Worm (Caenorhabditis elegans) whole organism, L2 larva: ENCODE results near the gene syx-5.

ENCODE experiments used
- C34F6.9 ChIP-seq: fragments of 150-350 bp; optimal IDR thresholded peaks from 2 replicates; lab custom pipeline; 2014; ENCODE audit warnings: missing biosample characterization, missing genetic modification characterization
- F13H6.1 ChIP-seq: sonication (generic microtip); optimal IDR thresholded peaks from 2 replicates; lab custom pipeline; 2016; ENCODE audit warnings: missing genetic modification characterization, missing compliant biosample characterization
- Y55F3AM.14 ChIP-seq: fragments of 200-800 bp; sonication (Bioruptor generic); optimal IDR thresholded peaks from 2 replicates; lab custom pipeline; 2018; ENCODE audit warnings: mild to moderate bottlenecking, missing genetic modification characterization, missing compliant biosample characterization
- aly-2 ChIP-seq: fragments of 150-350 bp; optimal IDR thresholded peaks from 2 replicates; lab custom pipeline; 2014; ENCODE audit warnings: missing biosample characterization, missing genetic modification characterization
- blmp-1 ChIP-seq: sonication (generic microtip); optimal IDR thresholded peaks from 2 replicates; lab custom pipeline; 2017; ENCODE audit warnings: missing genetic modification characterization, mild to moderate bottlenecking, missing compliant biosample characterization, antibody characterized with exemption, moderate library complexity; ENCODE audit not compliant: insufficient read depth
- ceh-16 ChIP-seq: fragments of 150-350 bp; optimal IDR thresholded peaks from 2 replicates; lab custom pipeline; 2014; ENCODE audit warnings: missing biosample characterization, missing genetic modification characterization
- ceh-82 ChIP-seq: fragments of 150-350 bp; optimal IDR thresholded peaks from 2 replicates; lab custom pipeline; 2014; ENCODE audit warnings: missing biosample characterization, missing genetic modification characterization
- crh-2 ChIP-seq: sonication (generic microtip); optimal IDR thresholded peaks from 2 replicates; lab custom pipeline; 2017; ENCODE audit warnings: missing biosample characterization, missing genetic modification characterization
- dmd-4 ChIP-seq: sonication (generic microtip); optimal IDR thresholded peaks from 2 replicates; lab custom pipeline; 2017; ENCODE audit warnings: missing biosample characterization, missing genetic modification characterization
- egl-27 ChIP-seq: sonication (generic microtip); optimal IDR thresholded peaks from 3 replicates; lab custom pipeline; 2017; ENCODE audit warnings: missing biosample characterization, missing genetic modification reagents, missing genetic modification characterization
- elt-1 ChIP-seq: fragments of 150-350 bp; optimal IDR thresholded peaks from 2 replicates; lab custom pipeline; 2014; ENCODE audit warnings: missing biosample characterization, missing genetic modification characterization
- elt-3 ChIP-seq: sonication (generic microtip); optimal IDR thresholded peaks from 2 replicates; lab custom pipeline; 2017; ENCODE audit warnings: missing biosample characterization, missing genetic modification characterization
- fos-1 ChIP-seq: fragments of 150-350 bp; optimal IDR thresholded peaks from 2 replicates; lab custom pipeline; 2014; ENCODE audit warnings: missing biosample characterization, missing genetic modification characterization
- gmeb-1 ChIP-seq: fragments of 150-350 bp; optimal IDR thresholded peaks from 2 replicates; lab custom pipeline; 2014; ENCODE audit warnings: missing biosample characterization, missing genetic modification characterization
- lin-11 ChIP-seq: fragments of 150-350 bp; sonication (generic microtip); optimal IDR thresholded peaks from 2 replicates; lab custom pipeline; 2014; ENCODE audit warnings: missing biosample characterization, missing genetic modification characterization, inconsistent platforms, mixed read lengths
- lin-13 ChIP-seq: fragments of 150-350 bp; optimal IDR thresholded peaks from 2 replicates; lab custom pipeline; 2014; ENCODE audit warnings: missing biosample characterization, missing genetic modification reagents, missing genetic modification characterization
- lin-39 ChIP-seq: fragments of 150-350 bp; optimal IDR thresholded peaks from 2 replicates; lab custom pipeline; 2014; ENCODE audit warnings: missing biosample characterization, missing genetic modification reagents, missing genetic modification characterization
- lsy-2 ChIP-seq, 2 experiments: fragments of 150-350 bp in 1 of 2; sonication (generic microtip) in 1 of 2; optimal IDR thresholded peaks; 2 replicates each; lab custom pipeline; 2014 to 2017; ENCODE audit warnings: missing biosample characterization in 2 of 2, missing genetic modification characterization in 2 of 2
- mbf-1 ChIP-seq: sonication (generic microtip); optimal IDR thresholded peaks from 2 replicates; lab custom pipeline; 2017; ENCODE audit warnings: missing biosample characterization, missing genetic modification characterization
- mdl-1 ChIP-seq, 2 experiments: fragments of 150-350 bp in 1 of 2; sonication (generic microtip) in 1 of 2; optimal IDR thresholded peaks; 2 replicates each; lab custom pipeline; 2017; ENCODE audit warnings: missing biosample characterization in 2 of 2, missing genetic modification characterization in 2 of 2
- nhr-12 ChIP-seq: fragments of 150-350 bp; optimal IDR thresholded peaks from 2 replicates; lab custom pipeline; 2014; ENCODE audit warnings: missing biosample characterization, missing genetic modification characterization
- nhr-129 ChIP-seq: fragments of 150-350 bp; optimal IDR thresholded peaks from 2 replicates; lab custom pipeline; 2014; ENCODE audit warnings: missing biosample characterization, missing genetic modification characterization
- nhr-21 ChIP-seq: fragments of 150-350 bp; optimal IDR thresholded peaks from 2 replicates; lab custom pipeline; 2014; ENCODE audit warnings: missing biosample characterization, missing genetic modification characterization
- nhr-237 ChIP-seq: fragments of 150-350 bp; optimal IDR thresholded peaks from 2 replicates; lab custom pipeline; 2014; ENCODE audit warnings: missing biosample characterization, missing genetic modification characterization
- nhr-25 ChIP-seq: fragments of 150-350 bp; sonication (generic microtip); optimal IDR thresholded peaks from 3 replicates; lab custom pipeline; 2014; ENCODE audit warnings: missing biosample characterization, missing genetic modification characterization
- nhr-6 ChIP-seq: fragments of 150-350 bp; optimal IDR thresholded peaks from 2 replicates; lab custom pipeline; 2014; ENCODE audit warnings: missing biosample characterization, missing genetic modification characterization
- nhr-77 ChIP-seq: fragments of 150-350 bp; optimal IDR thresholded peaks from 2 replicates; lab custom pipeline; 2014; ENCODE audit warnings: missing biosample characterization, missing genetic modification characterization
- peb-1 ChIP-seq: fragments of 150-350 bp; optimal IDR thresholded peaks from 2 replicates; lab custom pipeline; 2014; ENCODE audit warnings: missing biosample characterization, missing genetic modification characterization
- sem-4 ChIP-seq: fragments of 150-350 bp; optimal IDR thresholded peaks from 2 replicates; lab custom pipeline; 2014; ENCODE audit warnings: missing biosample characterization, missing genetic modification reagents, missing genetic modification characterization
- sma-3 ChIP-seq: sonication (generic microtip); optimal IDR thresholded peaks from 2 replicates; lab custom pipeline; 2016; ENCODE audit warnings: missing genetic modification reagents, missing genetic modification characterization, missing compliant biosample characterization
- sma-9 ChIP-seq, 2 experiments: fragments of 150-350 bp in 1 of 2; sonication (generic microtip) in 1 of 2; optimal IDR thresholded peaks; 2 replicates each; lab custom pipeline; 2014 to 2016; ENCODE audit warnings: missing genetic modification characterization in 2 of 2, mild to moderate bottlenecking in 1 of 2, missing biosample characterization in 1 of 2, missing compliant biosample characterization in 1 of 2, missing genetic modification reagents in 1 of 2, moderate library complexity in 1 of 2
- snpc-4 ChIP-seq: fragments of 150-350 bp; optimal IDR thresholded peaks from 2 replicates; lab custom pipeline; 2014; ENCODE audit warnings: missing biosample characterization, missing genetic modification characterization
- unc-55 ChIP-seq: fragments of 150-350 bp; sonication (generic microtip); optimal IDR thresholded peaks from 3 replicates; lab custom pipeline; 2014; ENCODE audit warnings: missing biosample characterization, missing genetic modification reagents, missing genetic modification characterization
- zag-1 ChIP-seq: fragments of 150-350 bp; optimal IDR thresholded peaks from 2 replicates; lab custom pipeline; 2014; ENCODE audit warnings: missing biosample characterization, missing genetic modification characterization
- ztf-1 ChIP-seq: fragments of 200-800 bp; sonication (Bioruptor generic); conservative IDR thresholded peaks from 2 replicates; pipeline ENCODE4 v1.3.6; 2022; ENCODE audit warnings: missing genetic modification characterization, missing compliant biosample characterization
- ztf-11 ChIP-seq: sonication (generic microtip); optimal IDR thresholded peaks from 2 replicates; lab custom pipeline; 2017; ENCODE audit warnings: missing biosample characterization, missing genetic modification characterization

The syx-5 gene

ce11 chrV:11779810-11780209, 15.1 kb downstream of the syx-5 start (continued):
- TF ChIP-seq aly-2 (tag; lab: Kevin White, UChicago) (no peak), lin-13 (no peak), nhr-77 (tag; lab: Kevin White, UChicago) (no peak)
- TF ChIP-seq, all 48 proteins: peak for 5

ce11 chrV:11782809-11783440, 18.2 kb downstream of the syx-5 start, which contains the start of gene F55A11.11:
TSS of gene F55A11.11 (plus strand) at chrV:11783149.
- TF ChIP-seq ceh-16 (tag; lab: Kevin White, UChicago) (peak; percentile 33), nhr-77 (tag; lab: Kevin White, UChicago) (no peak), F13H6.1 (tag; lab: Kevin White, UChicago) (peak; percentile 80), lin-39 (tag; lab: Kevin White, UChicago) (no peak), lsy-2 (tag; optimal IDR thresholded peaks at IDR 0.05; lab: Kevin White, UChicago) (peak; percentile 69 to 72), Y55F3AM.14 (GFP tag; lab: Kevin White, UChicago) (peak; percentile 70), snpc-4 (tag; lab: Kevin White, UChicago) (peak; percentile 16), sma-9 (GFP tag; optimal IDR thresholded peaks at IDR 0.05; lab: Kevin White, UChicago) (peak; percentile 90), sma-9 (tag; optimal IDR thresholded peaks at IDR 0.05; lab: Kevin White, UChicago) (no peak), mbf-1 (no peak), ztf-11 (tag; lab: Kevin White, UChicago) (no peak), blmp-1 (tag; lab: Kevin White, UChicago) (peak; percentile 67), egl-27 (tag; lab: Kevin White, UChicago) (peak; percentile 20), crh-2 (tag; lab: Kevin White, UChicago) (peak; percentile 63), lin-13 (peak; percentile 45), nhr-129 (tag; lab: Kevin White, UChicago) (peak; percentile 94), sem-4 (tag; lab: Kevin White, UChicago) (peak; percentile 40), mdl-1 (tag; optimal IDR thresholded peaks at IDR 0.05; lab: Kevin White, UChicago) (peak; percentile 3 to 12), ceh-82 (peak; percentile 2), gmeb-1 (tag; lab: Kevin White, UChicago) (peak; percentile 74), nhr-21 (tag; lab: Kevin White, UChicago) (peak; percentile 48), elt-3 (tag; lab: Kevin White, UChicago) (no peak), C34F6.9 (peak; percentile 59), unc-55 (GFP tag; lab: Kevin White, UChicago) (no peak), nhr-25 (tag; lab: Kevin White, UChicago) (peak; percentile 48), nhr-237 (no peak), ztf-1 (GFP tag; lab: Robert Waterston, UW) (no peak), sma-3 (peak; percentile 87), elt-1 (tag; lab: Kevin White, UChicago) (no peak), fos-1 (peak; percentile 74), lin-11 (tag; lab: Kevin White, UChicago) (peak; percentile 88)

ce11 chrV:11787258-11787657, 22.6 kb downstream of the syx-5 start, which contains the start of gene F55A11.7:
TSS of gene F55A11.7 (minus strand) at chrV:11787443.
- no peak for TF ChIP-seq nhr-21 (tag; lab: Kevin White, UChicago)

DNA sequence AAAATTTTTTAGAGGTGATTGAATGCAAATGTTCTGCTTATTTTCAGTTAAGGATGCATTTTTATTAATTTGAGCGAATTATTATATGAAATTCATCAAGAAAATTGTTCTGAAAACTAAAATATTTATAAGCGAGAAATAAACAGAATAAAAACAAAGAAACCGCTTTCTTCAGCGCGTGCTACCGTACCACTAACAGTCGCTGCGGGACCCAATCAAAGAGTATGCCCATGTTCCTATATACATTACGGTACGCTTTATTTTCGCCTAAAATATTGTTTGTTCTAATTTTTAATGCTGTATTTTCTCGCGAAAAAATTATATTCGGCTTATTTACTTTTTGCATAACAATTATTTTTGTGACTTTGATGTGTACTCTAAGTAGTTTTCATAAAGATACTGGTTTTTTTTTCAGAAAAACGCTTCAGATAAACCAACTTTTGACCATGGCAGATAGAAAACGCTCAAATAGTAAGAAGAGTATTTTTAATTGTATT, 23.1 kb downstream of the syx-5 start, which contains the start of gene F55A11.8:
F55A11.8 (plus strand) TSS at position 447 of the 497 bp plus-strand sequence.
- no peak for TF ChIP-seq ceh-82
- no peak for TF ChIP-seq unc-55 (GFP tag; lab: Kevin White, UChicago)
- TF ChIP-seq nhr-21 (tag; lab: Kevin White, UChicago) = no peak
- no peak for TF ChIP-seq sma-9 (GFP tag; optimal IDR thresholded peaks at IDR 0.05; lab: Kevin White, UChicago)
- no peak for TF ChIP-seq sma-9 (tag; optimal IDR thresholded peaks at IDR 0.05; lab: Kevin White, UChicago)
- TF ChIP-seq zag-1 (tag; lab: Kevin White, UChicago) = no peak
- TF ChIP-seq F13H6.1 (tag; lab: Kevin White, UChicago) = no peak
- TF ChIP-seq nhr-25 (tag; lab: Kevin White, UChicago) = no peak
- TF ChIP-seq dmd-4 (tag; lab: Kevin White, UChicago) = no peak
- no peak for TF ChIP-seq nhr-6 (tag; lab: Kevin White, UChicago)
- no peak for TF ChIP-seq crh-2 (tag; lab: Kevin White, UChicago)
- TF ChIP-seq peb-1 (tag; lab: Kevin White, UChicago) = no peak
- no peak for TF ChIP-seq nhr-12 (tag; lab: Kevin White, UChicago)
